Fruit fly (Drosophila melanogaster): Measurements from ENCODE around the gene mge.

Gene mge

DNA sequence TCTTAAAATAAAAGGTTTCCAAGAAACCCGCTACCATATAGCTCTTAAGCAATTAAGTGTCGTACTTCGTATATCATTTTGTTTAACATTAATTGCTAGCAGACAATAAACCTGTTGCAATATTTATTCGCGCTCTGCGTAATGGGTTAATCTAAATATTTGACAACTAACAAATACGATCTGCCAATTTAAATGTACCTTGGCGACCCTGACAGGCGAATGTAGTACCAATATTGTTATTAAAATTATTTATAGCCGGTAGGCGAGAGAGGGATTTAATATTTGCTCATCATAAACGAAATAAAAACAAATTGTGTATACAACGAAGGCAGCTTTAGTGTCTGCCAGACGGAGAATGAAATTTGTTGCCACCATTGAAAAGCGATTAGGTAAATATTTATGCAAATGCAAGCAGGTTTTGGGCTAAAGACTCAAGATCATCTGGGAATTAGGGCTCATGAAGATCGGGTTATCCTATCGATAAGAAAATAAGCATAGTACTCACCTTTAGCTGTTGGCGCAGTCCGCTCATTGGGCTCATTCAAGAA lies 23.1 kb upstream of the mge start (continued):
- TF ChIP-seq nom (GFP tag; optimal IDR thresholded peaks at IDR 0.05) = no peak
- peak; percentile 55 for TF ChIP-seq CG12071 (GFP tag; optimal IDR thresholded peaks at IDR 0.05)
- TF ChIP-seq Fer3 (tag; optimal IDR thresholded peaks at IDR 0.05) = peak; percentile 71
- TF ChIP-seq prd (optimal IDR thresholded peaks at IDR 0.05) = no peak
- no peak for TF ChIP-seq prd (GFP tag; IDR thresholded peaks at IDR 0.05)
- TF ChIP-seq Rx (GFP tag; IDR thresholded peaks at IDR 0.05) = no peak
- no peak for TF ChIP-seq CG6254 (GFP tag; optimal IDR thresholded peaks at IDR 0.05)
- TF ChIP-seq CG2120 (GFP tag; optimal IDR thresholded peaks at IDR 0.05) = peak; percentile 35
- no peak for TF ChIP-seq cwo (GFP tag; optimal IDR thresholded peaks at IDR 0.05)
- no peak for TF ChIP-seq CG9437 (GFP tag; optimal IDR thresholded peaks at IDR 0.05)
- no peak for TF ChIP-seq croc (GFP tag; conservative IDR thresholded peaks at IDR 0.05)
- TF ChIP-seq CG8944 (GFP tag; optimal IDR thresholded peaks at IDR 0.05) = no peak
- TF ChIP-seq BtbVII (GFP tag; optimal IDR thresholded peaks at IDR 0.05) = peak; percentile 54
- TF ChIP-seq p53 (GFP tag; optimal IDR thresholded peaks at IDR 0.05) = no peak
- TF ChIP-seq ac (GFP tag; optimal IDR thresholded peaks at IDR 0.05) = no peak
- TF ChIP-seq ash1 (GFP tag; optimal IDR thresholded peaks at IDR 0.05) = peak; percentile 24
- no peak for TF ChIP-seq sens-2 (GFP tag; IDR thresholded peaks at IDR 0.05)
- TF ChIP-seq CG2712 (tag; optimal IDR thresholded peaks at IDR 0.05) = no peak
- no peak for TF ChIP-seq CG10543 (GFP tag; optimal IDR thresholded peaks at IDR 0.05)
- TF ChIP-seq crc (GFP tag; optimal IDR thresholded peaks at IDR 0.05) = no peak
- TF ChIP-seq Ada2b (GFP tag; IDR thresholded peaks at IDR 0.05) = no peak
- TF ChIP-seq Atf3 (GFP tag; optimal IDR thresholded peaks at IDR 0.05) = no peak
- TF ChIP-seq cas (GFP tag; IDR thresholded peaks at IDR 0.05) = no peak
- TF ChIP-seq Fer2 (tag; optimal IDR thresholded peaks at IDR 0.05) = peak; percentile 9
- TF ChIP-seq az2 (GFP tag; optimal IDR thresholded peaks at IDR 0.05) = no peak
- TF ChIP-seq CG7271 (tag; optimal IDR thresholded peaks at IDR 0.05) = no peak
- TF ChIP-seq HHEX (GFP tag; optimal IDR thresholded peaks at IDR 0.05) = peak; percentile 29
- no peak for TF ChIP-seq rib (GFP tag; IDR thresholded peaks at IDR 0.05)
- TF ChIP-seq kay (GFP tag; optimal IDR thresholded peaks at IDR 0.05) = no peak
- TF ChIP-seq CG8281 (tag; optimal IDR thresholded peaks at IDR 0.05) = no peak
- TF ChIP-seq yki (optimal IDR thresholded peaks at IDR 0.05) = no peak

DNA sequence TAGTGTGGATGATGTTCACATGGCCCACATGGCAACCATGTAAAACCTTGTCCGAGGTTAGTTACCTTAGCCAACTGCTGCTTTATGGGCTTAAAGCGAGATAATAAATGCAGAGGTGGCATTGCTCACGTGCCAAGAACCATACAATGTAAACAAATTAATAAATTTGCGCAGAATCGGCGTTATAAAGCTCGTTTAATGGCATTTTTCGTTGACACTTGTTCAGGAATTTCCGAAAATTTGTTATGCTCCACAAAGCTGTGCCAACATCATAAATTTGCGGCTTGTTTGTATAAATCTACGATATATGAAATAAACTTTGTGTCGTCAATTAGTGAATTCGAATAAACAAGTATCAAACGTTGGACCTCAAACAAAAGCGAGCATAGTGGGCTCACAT lies 22.0 kb upstream of the mge start:
- TF ChIP-seq ind (GFP tag; optimal IDR thresholded peaks at IDR 0.05) = no peak
- no peak for TF ChIP-seq mld (GFP tag; IDR thresholded peaks at IDR 0.05; ENCODE audit: partially characterized antibody)
- TF ChIP-seq CG10321 (GFP tag; IDR thresholded peaks at IDR 0.05) = no peak
- no peak for TF ChIP-seq CG12299 (tag; optimal IDR thresholded peaks at IDR 0.05)
- no peak for TF ChIP-seq CG4360 (GFP tag; IDR thresholded peaks at IDR 0.05)
- TF ChIP-seq nom (GFP tag; optimal IDR thresholded peaks at IDR 0.05) = no peak
- TF ChIP-seq sens (GFP tag) = peak; percentile 42
- peak; percentile 5 for TF ChIP-seq CG2120 (GFP tag; optimal IDR thresholded peaks at IDR 0.05)
- TF ChIP-seq Rfx (GFP tag; IDR thresholded peaks at IDR 0.05) = no peak
- peak; percentile 91 for TF ChIP-seq sd (tag; optimal IDR thresholded peaks at IDR 0.05)
- TF ChIP-seq D19B (GFP tag; optimal IDR thresholded peaks at IDR 0.05) = no peak
- TF ChIP-seq Scr (GFP tag; IDR thresholded peaks at IDR 0.05; ENCODE audit: partially characterized antibody) = no peak
- no peak for TF ChIP-seq CG6254 (GFP tag; optimal IDR thresholded peaks at IDR 0.05)
- no peak for TF ChIP-seq CG14965 (GFP tag; optimal IDR thresholded peaks at IDR 0.05; ENCODE audit: borderline replicate concordance)
- TF ChIP-seq lab (GFP tag; optimal IDR thresholded peaks at IDR 0.05) = peak; percentile 38
- peak; percentile 6 for TF ChIP-seq CG10543 (GFP tag; optimal IDR thresholded peaks at IDR 0.05)
- no peak for TF ChIP-seq CG9609 (GFP tag; optimal IDR thresholded peaks at IDR 0.05)
- TF ChIP-seq Ravus (GFP tag; IDR thresholded peaks at IDR 0.05) = no peak
- peak; percentile 41 for TF ChIP-seq CG6765 (GFP tag; optimal IDR thresholded peaks at IDR 0.05)
- no peak for TF ChIP-seq pho (GFP tag; optimal IDR thresholded peaks at IDR 0.05)
- TF ChIP-seq Deaf1 (tag; optimal IDR thresholded peaks at IDR 0.05) = no peak
- TF ChIP-seq stc (GFP tag; IDR thresholded peaks at IDR 0.05) = no peak
- no peak for TF ChIP-seq CG15601 (tag; optimal IDR thresholded peaks at IDR 0.05)
- TF ChIP-seq so (GFP tag; IDR thresholded peaks at IDR 0.05) = no peak
- TF ChIP-seq gro (GFP tag; optimal IDR thresholded peaks at IDR 0.05) = no peak

Data from whole organism, embryonic.